Worm (Caenorhabditis elegans) whole organism, early embryonic: Measurements from ENCODE around the gene cnp-2.

Experiments
- ama-1 ChIP-seq: fragments of 150-350 bp; optimal IDR thresholded peaks from 2 replicates; lab custom pipeline; 2014
- ets-7 ChIP-seq: sonication (generic microtip); optimal IDR thresholded peaks from 2 replicates; lab custom pipeline; 2016; ENCODE audit warnings: missing genotype, missing genetic modification characterization, missing compliant biosample characterization
- hmg-4 ChIP-seq: fragments of 200-800 bp; sonication (Bioruptor generic); optimal IDR thresholded peaks from 2 replicates; lab custom pipeline; 2018; ENCODE audit warnings: mild to moderate bottlenecking, missing genetic modification characterization, missing compliant biosample characterization

DNA sequence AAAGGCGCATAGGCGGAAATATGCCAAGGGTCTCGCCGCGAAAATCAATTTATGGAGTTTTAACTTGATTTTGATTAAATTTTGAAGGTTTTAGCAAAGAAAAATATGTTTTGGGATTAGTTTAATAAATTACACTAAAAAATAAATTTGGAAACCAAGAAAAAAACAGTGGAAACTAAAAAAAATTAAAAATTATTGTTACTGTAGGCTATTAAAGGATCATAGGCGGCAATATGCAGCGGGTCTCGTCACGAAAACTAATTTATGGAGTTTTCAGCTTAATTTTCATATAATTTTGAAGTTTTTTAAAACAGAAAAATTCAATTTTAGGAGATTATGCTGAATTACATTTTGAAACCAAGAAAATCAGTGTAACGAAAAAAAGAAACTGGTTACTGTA, 48.1 kb downstream of the cnp-2 start:
- no peak for TF ChIP-seq ets-7 (tag; lab: Kevin White, UChicago)
- no peak for TF ChIP-seq hmg-4
- TF ChIP-seq ama-1 (lab: Kevin White, UChicago) = no peak
